Worm (Caenorhabditis elegans) whole organism, midembryonic: Measurements from ENCODE around the gene srbc-54.

Experiments used
- T22C8.4 ChIP-seq: fragments of 200-800 bp; sonication (Bioruptor generic); IDR thresholded peaks from 2 replicates; pipeline ENCODE4 v1.3.6; 2022; ENCODE audit warnings: missing genetic modification characterization, missing compliant biosample characterization
- cog-1 ChIP-seq: sonication (generic microtip); optimal IDR thresholded peaks from 2 replicates; lab custom pipeline; 2016; ENCODE audit warnings: missing genetic modification characterization, missing compliant biosample characterization
- flt-1 ChIP-seq: fragments of 200-800 bp; sonication (Bioruptor generic); IDR thresholded peaks from 2 replicates; pipeline ENCODE4 v1.3.6; 2022; ENCODE audit warnings: missing genetic modification characterization, missing compliant biosample characterization
- klf-2 ChIP-seq: fragments of 200-800 bp; sonication (Bioruptor generic); conservative IDR thresholded peaks from 2 replicates; pipeline ENCODE4 v1.3.6; 2022; ENCODE audit warnings: missing genetic modification reagents, missing genetic modification characterization, missing compliant biosample characterization
- med-1 ChIP-seq: sonication (generic microtip); optimal IDR thresholded peaks from 2 replicates; lab custom pipeline; 2017; ENCODE audit warnings: missing genetic modification characterization, mild to moderate bottlenecking, missing compliant biosample characterization, antibody characterized with exemption, missing genetic modification reagents; ENCODE audit not compliant: insufficient read depth
- ref-1 ChIP-seq: fragments of 200-800 bp; sonication (Bioruptor generic); conservative IDR thresholded peaks from 2 replicates; pipeline ENCODE4 v1.3.6; 2022; ENCODE audit warnings: missing genetic modification reagents, missing genetic modification characterization, missing compliant biosample characterization
- tab-1 ChIP-seq: fragments of 200-800 bp; sonication (Bioruptor generic); IDR thresholded peaks from 2 replicates; pipeline ENCODE4 v1.3.6; 2022; ENCODE audit warnings: missing genetic modification characterization, missing compliant biosample characterization
- ztf-23 ChIP-seq: fragments of 200-800 bp; sonication (Bioruptor generic); IDR thresholded peaks from 2 replicates; pipeline ENCODE4 v1.3.6; 2022; ENCODE audit warnings: missing genetic modification reagents, missing genetic modification characterization, missing compliant biosample characterization
- ztf-29 ChIP-seq: fragments of 200-800 bp; sonication (Bioruptor generic); IDR thresholded peaks from 2 replicates; pipeline ENCODE4 v1.3.6; 2022; ENCODE audit warnings: missing genetic modification reagents, missing genetic modification characterization, missing compliant biosample characterization

ce11 chrV:15829907-15830306, 3.6 kb downstream of the srbc-54 start, which contains the start of gene srbc-55:
- no peak for TF ChIP-seq tab-1 (GFP tag; lab: Robert Waterston, UW)
- TF ChIP-seq flt-1 (GFP tag; lab: Robert Waterston, UW), result no peak
- no peak for TF ChIP-seq klf-2 (GFP tag; lab: Robert Waterston, UW)
- TF ChIP-seq ref-1 (GFP tag; lab: Robert Waterston, UW), result no peak
- no peak for TF ChIP-seq T22C8.4 (GFP tag; lab: Robert Waterston, UW)
- no peak for TF ChIP-seq ztf-23 (GFP tag; lab: Robert Waterston, UW)
- TF ChIP-seq med-1 (GFP tag; lab: Kevin White, UChicago), result no peak
- TF ChIP-seq ztf-29, result no peak
- TF ChIP-seq cog-1 (tag; lab: Kevin White, UChicago), result no peak
